Fruit fly (Drosophila melanogaster) whole organism, prepupa: ENCODE measurements around the gene CG42704.

ENCODE experiments used
- Blimp-1 ChIP-seq: fragments of 200-800 bp; sonication (Bioruptor generic); optimal IDR thresholded peaks from 3 replicates; lab custom pipeline; 2017; ENCODE audit warnings: missing biosample characterization, missing genetic modification characterization, mild to moderate bottlenecking, moderate library complexity, missing genetic modification reagents
- CG10669 ChIP-seq: fragments of 200-800 bp; sonication (Bioruptor generic); optimal IDR thresholded peaks from 3 replicates; lab custom pipeline; 2018; ENCODE audit warnings: missing biosample characterization, mild to moderate bottlenecking, missing genetic modification characterization, moderate library complexity
- CG11762 ChIP-seq: fragments of 200-800 bp; sonication (Bioruptor generic); optimal IDR thresholded peaks from 3 replicates; lab custom pipeline; 2016; ENCODE audit warnings: missing biosample characterization, missing genetic modification characterization; ENCODE audit not compliant: insufficient read depth
- CG15336 ChIP-seq: fragments of 200-800 bp; sonication (Bioruptor generic); IDR thresholded peaks from 2 replicates; pipeline ENCODE4 v1.3.6; 2022; ENCODE audit warnings: missing biosample characterization, missing genetic modification characterization
- CG16779 ChIP-seq: fragments of 200-800 bp; sonication (Bioruptor generic); optimal IDR thresholded peaks from 3 replicates; lab custom pipeline; 2017; ENCODE audit warnings: missing biosample characterization, mild to moderate bottlenecking, missing genetic modification characterization
- CG3032 ChIP-seq: fragments of 200-800 bp; optimal IDR thresholded peaks from 2 replicates; lab custom pipeline; 2019; ENCODE audit warnings: missing biosample characterization, mild to moderate bottlenecking, missing genetic modification characterization, moderate library complexity
- CG31627 ChIP-seq: fragments of 200-800 bp; sonication (Bioruptor generic); optimal IDR thresholded peaks from 3 replicates; lab custom pipeline; 2016; ENCODE audit warnings: missing biosample characterization, missing genetic modification characterization
- CG32006 ChIP-seq: fragments of 200-800 bp; sonication (Bioruptor generic); optimal IDR thresholded peaks from 3 replicates; lab custom pipeline; 2017; ENCODE audit warnings: missing biosample characterization, mild to moderate bottlenecking, missing genetic modification characterization
- CG34406 ChIP-seq: fragments of 200-800 bp; sonication (Bioruptor generic); optimal IDR thresholded peaks from 3 replicates; lab custom pipeline; 2016; ENCODE audit warnings: missing biosample characterization, missing genetic modification characterization
- CG4318 ChIP-seq: fragments of 200-800 bp; sonication (Bioruptor generic); optimal IDR thresholded peaks from 3 replicates; lab custom pipeline; 2017; ENCODE audit warnings: missing biosample characterization, mild to moderate bottlenecking, missing genetic modification characterization
- CG6792 ChIP-seq: fragments of 200-800 bp; sonication (Bioruptor generic); optimal IDR thresholded peaks from 3 replicates; lab custom pipeline; 2016; ENCODE audit warnings: missing biosample characterization, missing genetic modification characterization
- CG6854 ChIP-seq: fragments of 200-800 bp; sonication (Bioruptor generic); optimal IDR thresholded peaks from 2 replicates; lab custom pipeline; 2017; ENCODE audit warnings: missing biosample characterization, mild to moderate bottlenecking, missing genetic modification characterization
- CG8632 ChIP-seq: fragments of 200-800 bp; sonication (Bioruptor generic); optimal IDR thresholded peaks from 3 replicates; lab custom pipeline; 2016; ENCODE audit warnings: missing biosample characterization, missing genetic modification characterization
- Eip75B ChIP-seq: fragments of 200-800 bp; sonication (Bioruptor generic); optimal IDR thresholded peaks from 3 replicates; lab custom pipeline; 2016; ENCODE audit warnings: missing biosample characterization, missing genetic modification characterization
- Ets21C ChIP-seq: fragments of 200-800 bp; sonication (Bioruptor generic); optimal IDR thresholded peaks from 3 replicates; lab custom pipeline; 2016; ENCODE audit warnings: missing biosample characterization, missing genetic modification characterization
- Hr38 ChIP-seq: sonication (Bioruptor generic); optimal IDR thresholded peaks from 2 replicates; lab custom pipeline; 2016; ENCODE audit warnings: missing biosample characterization, missing genetic modification characterization
- Met ChIP-seq: fragments of 200-800 bp; sonication (Bioruptor generic); optimal IDR thresholded peaks from 3 replicates; lab custom pipeline; 2016; ENCODE audit warnings: missing biosample characterization, missing genetic modification characterization
- Smox ChIP-seq: fragments of 200-800 bp; sonication (Bioruptor generic); optimal IDR thresholded peaks from 3 replicates; lab custom pipeline; 2016; ENCODE audit warnings: missing biosample characterization, missing genetic modification characterization
- Sox102F ChIP-seq: fragments of 200-800 bp; sonication (Bioruptor generic); optimal IDR thresholded peaks from 2 replicates; lab custom pipeline; 2016; ENCODE audit warnings: missing biosample characterization, mild to moderate bottlenecking, missing genetic modification characterization
- Sox14 ChIP-seq: fragments of 200-800 bp; sonication (Bioruptor generic); optimal IDR thresholded peaks from 3 replicates; lab custom pipeline; 2016; ENCODE audit warnings: missing biosample characterization, missing genetic modification characterization
- Sox15 ChIP-seq: fragments of 200-800 bp; sonication (Bioruptor generic); optimal IDR thresholded peaks from 3 replicates; lab custom pipeline; 2016; ENCODE audit warnings: missing biosample characterization, missing genetic modification characterization
- acj6 ChIP-seq: fragments of 200-800 bp; sonication (Bioruptor generic); optimal IDR thresholded peaks from 3 replicates; lab custom pipeline; 2016; ENCODE audit warnings: missing biosample characterization, missing genetic modification characterization
- cyc ChIP-seq: fragments of 200-800 bp; sonication (Bioruptor generic); optimal IDR thresholded peaks from 3 replicates; lab custom pipeline; 2016; ENCODE audit warnings: missing biosample characterization, missing genetic modification characterization
- dac ChIP-seq: fragments of 200-800 bp; sonication (Bioruptor generic); optimal IDR thresholded peaks from 2 replicates; lab custom pipeline; 2017; ENCODE audit warnings: missing biosample characterization, mild to moderate bottlenecking, missing genetic modification characterization
- dsx ChIP-seq: fragments of 200-800 bp; optimal IDR thresholded peaks from 3 replicates; lab custom pipeline; 2019; ENCODE audit warnings: missing biosample characterization, mild to moderate bottlenecking, missing genetic modification characterization, moderate library complexity; ENCODE audit not compliant: poor library complexity, severe bottlenecking
- esn ChIP-seq: fragments of 200-800 bp; sonication (Bioruptor generic); optimal IDR thresholded peaks from 2 replicates; lab custom pipeline; 2016; ENCODE audit warnings: missing biosample characterization, mild to moderate bottlenecking, missing genetic modification characterization, moderate library complexity
- fd59A ChIP-seq: fragments of 200-800 bp; sonication (Bioruptor generic); optimal IDR thresholded peaks from 2 replicates; lab custom pipeline; 2017; ENCODE audit warnings: missing biosample characterization, mild to moderate bottlenecking, missing genetic modification characterization, missing genetic modification reagents
- fkh ChIP-seq: fragments of 200-800 bp; sonication (Bioruptor generic); optimal IDR thresholded peaks from 3 replicates; lab custom pipeline; 2017; ENCODE audit warnings: missing biosample characterization, mild to moderate bottlenecking, missing genetic modification characterization, moderate library complexity
- pdm3 ChIP-seq: fragments of 200-800 bp; sonication (Bioruptor generic); optimal IDR thresholded peaks from 3 replicates; lab custom pipeline; 2016; ENCODE audit warnings: missing biosample characterization, missing genetic modification characterization
- ss ChIP-seq, 2 experiments: fragments of 200-800 bp; sonication (Bioruptor generic); optimal IDR thresholded peaks; 2 replicates in 1 of 2; 3 replicates in 1 of 2; lab custom pipeline; 2017 to 2018; ENCODE audit warnings: mild to moderate bottlenecking in 2 of 2, missing biosample characterization in 2 of 2, missing genetic modification characterization in 2 of 2, moderate library complexity in 1 of 2
- topi ChIP-seq: fragments of 200-800 bp; sonication (Bioruptor generic); optimal IDR thresholded peaks from 3 replicates; lab custom pipeline; 2016; ENCODE audit warnings: missing biosample characterization, missing genetic modification characterization
- vri ChIP-seq: fragments of 200-800 bp; sonication (Bioruptor generic); optimal IDR thresholded peaks from 3 replicates; lab custom pipeline; 2016; ENCODE audit warnings: missing biosample characterization, mild to moderate bottlenecking, missing genetic modification characterization

The CG42704 gene

DNA sequence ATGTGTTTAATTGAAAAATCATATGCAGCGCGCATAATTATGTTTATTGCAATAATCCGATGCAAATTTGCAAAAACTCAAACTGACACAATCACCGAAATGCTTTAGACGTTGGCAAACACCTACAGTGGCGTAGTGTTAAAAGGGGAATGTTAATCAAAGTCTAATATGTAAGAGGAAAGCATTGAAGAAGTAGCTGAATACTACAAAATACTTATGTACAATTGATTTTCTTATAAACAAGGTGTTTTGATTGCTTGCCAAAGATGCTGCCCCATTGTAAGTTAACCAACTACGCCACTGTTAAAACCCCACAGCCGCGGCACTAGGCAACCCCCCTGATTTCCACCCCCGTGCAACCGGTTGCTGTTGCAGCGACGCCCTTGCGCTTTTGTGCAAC, 32.9 kb upstream of the CG42704 start (continued):
- TF ChIP-seq Sox102F, result peak; percentile 37
- peak; percentile 34 for TF ChIP-seq CG31627
- TF ChIP-seq Ets21C (GFP tag; lab: Kevin White, UChicago), result peak; percentile 6
- TF ChIP-seq Smox (GFP tag; lab: Kevin White, UChicago), result peak; percentile 34
- peak; percentile 10 for TF ChIP-seq CG34406 (GFP tag; lab: Kevin White, UChicago)
- no peak for TF ChIP-seq esn (GFP tag; lab: Kevin White, UChicago)
- peak; percentile 37 for TF ChIP-seq CG3032
- TF ChIP-seq dac (GFP tag; lab: Kevin White, UChicago), result no peak
- no peak for TF ChIP-seq CG4318
- peak; percentile 3 for TF ChIP-seq Met (GFP tag; lab: Kevin White, UChicago)
- TF ChIP-seq CG32006 (GFP tag; lab: Kevin White, UChicago), result peak; percentile 15
- TF ChIP-seq CG11762 (GFP tag; lab: Kevin White, UChicago), result no peak
- TF ChIP-seq dsx (GFP tag; lab: Kevin White, UChicago), result peak; percentile 16

DNA sequence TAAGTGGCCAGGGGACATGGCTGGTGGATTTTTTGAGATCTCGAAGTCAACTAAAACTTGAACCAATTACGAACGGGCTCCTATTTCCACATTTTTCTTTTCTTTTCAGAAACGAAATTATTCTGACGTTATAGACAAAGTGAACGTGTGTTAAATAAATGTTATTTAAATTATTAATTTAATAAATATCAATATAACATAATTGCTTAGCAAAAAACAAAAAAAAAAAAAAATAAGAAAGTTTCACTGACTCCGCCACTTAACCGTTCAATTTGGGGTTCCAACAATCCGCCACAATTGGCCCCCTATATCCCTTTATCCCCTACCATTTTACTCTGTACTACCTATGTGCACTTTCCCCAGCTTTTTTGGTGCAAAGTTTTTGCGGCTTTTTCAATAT, 29.6 kb upstream of the CG42704 start, which contains the start of gene CG42781:
TSS of gene CG42781 (minus strand) at position 101 of the 400 bp plus-strand sequence.
- TF ChIP-seq pdm3, result no peak
- no peak for TF ChIP-seq acj6 (GFP tag; lab: Kevin White, UChicago)
- no peak for TF ChIP-seq fd59A (GFP tag; lab: Kevin White, UChicago)
- TF ChIP-seq CG6854 (GFP tag; lab: Kevin White, UChicago), result no peak
- no peak for TF ChIP-seq CG4318
- no peak for TF ChIP-seq topi (GFP tag; lab: Kevin White, UChicago)
- TF ChIP-seq CG6792 (GFP tag; lab: Kevin White, UChicago), result no peak
- no peak for TF ChIP-seq Eip75B (GFP tag; lab: Kevin White, UChicago)
- no peak for TF ChIP-seq CG15336
- no peak for TF ChIP-seq CG16779 (tag; lab: Kevin White, UChicago)
- TF ChIP-seq Hr38 (GFP tag; lab: Kevin White, UChicago), result no peak
- no peak for TF ChIP-seq Met (GFP tag; lab: Kevin White, UChicago)
- no peak for TF ChIP-seq CG8632 (GFP tag; lab: Kevin White, UChicago)
- no peak for TF ChIP-seq vri (GFP tag; lab: Kevin White, UChicago)
- TF ChIP-seq Sox14 (GFP tag; lab: Kevin White, UChicago), result no peak
- TF ChIP-seq ss (GFP tag; optimal IDR thresholded peaks at IDR 0.05; lab: Kevin White, UChicago), result no peak
- no peak for TF ChIP-seq cyc (GFP tag; lab: Kevin White, UChicago)

DNA sequence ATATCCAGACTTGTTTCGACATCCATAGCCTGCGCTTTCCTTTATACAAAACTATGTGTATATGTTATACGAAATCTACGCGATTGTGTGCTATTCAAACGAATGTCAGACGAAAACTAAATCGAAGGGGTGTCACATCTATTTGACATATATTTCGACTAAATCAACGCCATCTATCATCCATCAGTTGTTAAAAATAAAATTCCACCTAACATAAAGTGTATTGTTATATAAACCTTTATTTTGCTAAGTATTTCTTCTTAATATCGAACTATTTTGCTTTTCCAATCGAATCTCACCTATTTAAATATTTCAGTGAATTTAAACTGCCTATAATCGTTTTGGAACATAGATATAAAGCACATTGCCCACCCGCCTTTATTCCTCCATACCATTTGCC, 9.4 kb upstream of the CG42704 start, which contains the start of gene CG15035:
TSS of gene CG15035 (minus strand) at position 101 of the 400 bp plus-strand sequence.
- TF ChIP-seq cyc (GFP tag; lab: Kevin White, UChicago), result no peak
- no peak for TF ChIP-seq Smox (GFP tag; lab: Kevin White, UChicago)
- TF ChIP-seq Met (GFP tag; lab: Kevin White, UChicago), result no peak
- TF ChIP-seq CG11762 (GFP tag; lab: Kevin White, UChicago), result no peak
- no peak for TF ChIP-seq CG34406 (GFP tag; lab: Kevin White, UChicago)

DNA sequence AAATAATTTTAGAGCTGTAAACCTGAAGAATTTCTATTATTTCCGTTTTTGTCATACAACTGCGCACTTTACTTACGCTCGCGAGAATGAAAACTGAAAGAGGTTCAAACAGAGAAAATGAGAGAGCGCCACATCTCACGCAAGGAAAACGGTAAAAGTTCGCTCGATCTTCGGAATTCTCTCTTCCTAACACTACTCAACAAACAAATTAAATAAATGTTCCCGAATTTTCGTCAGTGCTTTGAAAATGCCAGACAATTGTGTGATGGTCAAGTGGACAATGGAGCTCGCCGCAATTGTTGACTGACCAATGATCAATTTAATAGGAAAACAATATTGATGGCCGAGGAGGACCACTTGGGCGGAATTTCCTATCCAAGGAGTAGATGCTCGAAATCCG, 6.8 kb upstream of the CG42704 start, which contains the start of gene CG1677:
TSS of gene CG1677 (minus strand) at position 101 of the 400 bp plus-strand sequence.
- TF ChIP-seq CG10669 (GFP tag; lab: Kevin White, UChicago) (no peak), CG8632 (GFP tag; lab: Kevin White, UChicago) (no peak), Sox14 (GFP tag; lab: Kevin White, UChicago) (no peak), fkh (no peak), Blimp-1 (GFP tag; lab: Kevin White, UChicago) (no peak), Eip75B (GFP tag; lab: Kevin White, UChicago) (no peak), CG16779 (tag; lab: Kevin White, UChicago) (no peak), Sox15 (GFP tag; lab: Kevin White, UChicago) (no peak), fd59A (GFP tag; lab: Kevin White, UChicago) (no peak)
